Fruit fly (Drosophila melanogaster): Measurements from ENCODE around the gene CG3610.

The CG3610 gene

DNA sequence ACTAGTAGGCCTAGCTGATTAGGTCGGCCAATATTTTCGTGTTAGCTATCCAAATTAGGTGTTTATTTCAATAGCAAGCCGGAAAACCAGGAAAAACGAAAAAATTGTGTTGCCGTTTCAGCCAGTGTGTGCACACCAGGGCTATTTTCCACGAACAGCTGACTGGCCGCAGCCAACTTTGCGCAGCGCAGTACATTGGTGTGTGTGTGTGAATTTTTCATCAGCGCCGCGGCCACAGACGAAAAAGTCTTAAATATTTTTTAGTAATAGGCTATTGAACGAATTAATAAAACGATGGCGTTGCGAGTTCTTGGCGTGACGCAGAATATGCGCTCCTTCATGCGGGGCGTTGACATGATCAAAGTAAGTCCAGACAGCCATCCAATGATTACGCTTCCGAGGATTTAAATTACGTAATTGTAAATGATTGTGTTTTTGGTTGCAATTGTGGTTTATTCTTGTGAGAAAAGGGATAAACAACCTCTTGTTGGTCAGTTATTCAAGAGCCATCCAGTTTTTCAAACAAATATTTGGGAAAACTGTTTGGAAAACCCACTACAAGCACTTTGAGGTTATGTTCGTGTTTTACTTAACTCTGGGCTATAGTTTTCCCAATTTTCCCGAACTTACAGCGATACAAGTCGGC is 45.3 kb downstream of the CG3610 start, which contains the start of the genes CycC and UQCR-C1 (continued):
- no peak for TF ChIP-seq CG10209 (GFP tag; optimal IDR thresholded peaks at IDR 0.05)
- no peak for TF ChIP-seq CG17612 (GFP tag; IDR thresholded peaks at IDR 0.05)
- TF ChIP-seq CG34422 (GFP tag; IDR thresholded peaks at IDR 0.05): peak; percentile 61; the same call in 2 of the 3 replicates
- TF ChIP-seq Dll (GFP tag; IDR thresholded peaks at IDR 0.05; ENCODE audit: partially characterized antibody): 0 out of 4 replicates have a peak, but pooled peaks have one; percentile 15
- no peak for TF ChIP-seq pho (GFP tag; optimal IDR thresholded peaks at IDR 0.05)
- TF ChIP-seq CG32772 (GFP tag; IDR thresholded peaks at IDR 0.05): no peak
- no peak for TF ChIP-seq CG10543 (GFP tag; optimal IDR thresholded peaks at IDR 0.05)
- no peak for TF ChIP-seq TFAM (GFP tag; optimal IDR thresholded peaks at IDR 0.05)

DNA sequence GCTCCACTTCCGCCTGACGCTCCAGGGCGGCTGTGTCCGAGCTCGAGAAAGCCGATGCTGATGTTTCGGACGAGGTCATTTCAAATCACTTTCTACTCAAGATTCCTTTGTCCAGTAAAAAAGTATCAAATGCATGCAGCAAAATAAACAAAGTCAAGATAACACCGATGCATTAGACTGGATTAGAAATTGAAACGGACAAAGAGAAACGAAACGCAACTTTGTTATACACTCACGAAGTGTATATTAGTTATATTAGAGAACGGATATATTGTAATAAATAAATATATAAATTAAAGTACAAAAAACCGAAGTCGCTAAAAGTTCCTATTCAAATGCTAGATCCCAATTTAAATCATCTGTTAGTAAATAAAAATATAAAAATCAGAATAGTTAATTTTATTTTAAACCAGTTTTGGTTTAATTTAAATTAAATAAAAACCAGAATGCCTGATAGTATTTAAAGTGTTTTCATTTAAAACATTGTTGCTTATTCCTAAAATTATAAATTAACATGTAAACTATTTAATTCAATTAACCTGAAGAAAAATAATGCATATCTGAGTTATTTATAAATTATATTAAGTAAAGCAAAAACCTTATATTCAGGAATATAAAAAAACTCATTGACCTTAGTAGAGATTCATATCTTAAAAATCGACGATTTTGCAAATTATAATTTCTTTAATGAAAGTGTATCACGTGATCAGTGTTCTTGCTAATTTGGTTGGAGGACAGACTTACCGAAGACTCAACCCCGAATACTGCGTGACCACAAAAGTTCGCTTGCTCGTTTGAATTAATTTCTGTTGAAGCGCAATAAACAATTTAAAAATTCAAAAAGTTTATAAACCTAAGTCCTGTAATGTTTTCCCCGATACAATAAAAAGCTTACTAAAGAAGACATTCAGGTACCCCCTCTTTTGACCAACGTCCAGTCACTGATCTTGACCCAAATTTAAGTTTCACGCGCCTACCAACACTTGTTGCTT is 49.2 kb downstream of the CG3610 start, which contains the start of gene Dph2:
Dph2 (minus strand) TSS at position 164 of the 992 bp plus-strand sequence.
- TF ChIP-seq Chrac-16 (GFP tag; optimal IDR thresholded peaks at IDR 0.05): peak; percentile 40
- TF ChIP-seq CG14965 (GFP tag; optimal IDR thresholded peaks at IDR 0.05; ENCODE audit: borderline replicate concordance): no peak
- TF ChIP-seq CG4360 (GFP tag; IDR thresholded peaks at IDR 0.05): no peak
- no peak for TF ChIP-seq CG10274 (GFP tag; optimal IDR thresholded peaks at IDR 0.05)
- TF ChIP-seq HmgD (GFP tag; optimal IDR thresholded peaks at IDR 0.05): peak; percentile 12
- peak; percentile 84 for TF ChIP-seq grau (tag; optimal IDR thresholded peaks at IDR 0.05)
- TF ChIP-seq dati (GFP tag; IDR thresholded peaks at IDR 0.05): no peak
- no peak for TF ChIP-seq ham (GFP tag; IDR thresholded peaks at IDR 0.05)
- TF ChIP-seq hbn (GFP tag; IDR thresholded peaks at IDR 0.05; ENCODE audit: partially characterized antibody): no peak
- no peak for TF ChIP-seq Max (GFP tag; optimal IDR thresholded peaks at IDR 0.05)
- peak; percentile 54; the same call in 1 of the 2 replicates for TF ChIP-seq dimm (GFP tag; IDR thresholded peaks at IDR 0.05)
- TF ChIP-seq ato (GFP tag; IDR thresholded peaks at IDR 0.05; ENCODE audit: partially characterized antibody): no peak
- TF ChIP-seq CG7963 (GFP tag; IDR thresholded peaks at IDR 0.05; ENCODE audit: partially characterized antibody): no peak
- no peak for TF ChIP-seq ERR (GFP tag; optimal IDR thresholded peaks at IDR 0.05)
- peak; percentile 34 for TF ChIP-seq vfl (GFP tag; optimal IDR thresholded peaks at IDR 0.05)
- TF ChIP-seq pita (GFP tag; optimal IDR thresholded peaks at IDR 0.05): peak; percentile 83
- TF ChIP-seq vvl (GFP tag; IDR thresholded peaks at IDR 0.05): peak; percentile 93
- peak; percentile 21 for TF ChIP-seq Mad (GFP tag; optimal IDR thresholded peaks at IDR 0.05)
- TF ChIP-seq CG6689 (GFP tag; IDR thresholded peaks at IDR 0.05): peak; percentile 75
- peak; percentile 79 for TF ChIP-seq sob (GFP tag; IDR thresholded peaks at IDR 0.05)
- TF ChIP-seq gt (GFP tag; IDR thresholded peaks at IDR 0.05): no peak
- TF ChIP-seq kah (GFP tag; optimal IDR thresholded peaks at IDR 0.05): peak; percentile 50
- TF ChIP-seq stc (GFP tag; IDR thresholded peaks at IDR 0.05): peak; percentile 77
- TF ChIP-seq Mes4 (GFP tag; optimal IDR thresholded peaks at IDR 0.05): no peak
- TF ChIP-seq CG1233 (GFP tag; optimal IDR thresholded peaks at IDR 0.05): peak; percentile 59
- TF ChIP-seq usp (GFP tag; optimal IDR thresholded peaks at IDR 0.05): no peak
- peak; percentile 61 for TF ChIP-seq gfzf (GFP tag; optimal IDR thresholded peaks at IDR 0.05)
- TF ChIP-seq Camta (GFP tag; optimal IDR thresholded peaks at IDR 0.05): peak; percentile 3
- TF ChIP-seq CG1647 (GFP tag; optimal IDR thresholded peaks at IDR 0.05): no peak
- no peak for TF ChIP-seq hth (optimal IDR thresholded peaks at IDR 0.05)
- TF ChIP-seq CG31365 (tag; optimal IDR thresholded peaks at IDR 0.05): no peak
- TF ChIP-seq Sox100B (GFP tag; optimal IDR thresholded peaks at IDR 0.05): peak; percentile 79
- TF ChIP-seq Dfd (GFP tag; optimal IDR thresholded peaks at IDR 0.05): no peak
- no peak for TF ChIP-seq zen2 (GFP tag; IDR thresholded peaks at IDR 0.05; ENCODE audit: partially characterized antibody)
- TF ChIP-seq Xbp1 (GFP tag; optimal IDR thresholded peaks at IDR 0.05): peak; percentile 69
- TF ChIP-seq ash1 (GFP tag; optimal IDR thresholded peaks at IDR 0.05): no peak
- peak; percentile 42 for TF ChIP-seq CG10543 (GFP tag; optimal IDR thresholded peaks at IDR 0.05)
- peak; percentile 44 for TF ChIP-seq CG12942 (GFP tag; optimal IDR thresholded peaks at IDR 0.05)
- TF ChIP-seq Dll (GFP tag; IDR thresholded peaks at IDR 0.05; ENCODE audit: partially characterized antibody): no peak
- TF ChIP-seq tgo (GFP tag; IDR thresholded peaks at IDR 0.05): peak; percentile 82
